Fruit fly (Drosophila melanogaster) whole organism, embryonic: Measurements from ENCODE around the gene ss.
A peak's percentile ranks its signal among the peaks of the same experiment; 100 is the strongest.

ENCODE experiments used
- Aef1 ChIP-seq: fragments of 200-800 bp; sonication (Bioruptor generic); IDR thresholded peaks from 3 replicates; pipeline ENCODE4 v1.3.6; 2022; ENCODE audit warnings: missing biosample characterization, missing genetic modification characterization
- Blimp-1 ChIP-seq: fragments of 200-800 bp; sonication (Bioruptor generic); optimal IDR thresholded peaks from 3 replicates; lab custom pipeline; 2018; ENCODE audit warnings: missing biosample characterization, missing genetic modification characterization, mild to moderate bottlenecking, moderate library complexity, missing genetic modification reagents
- Bteb2 ChIP-seq: fragments of 200-800 bp; sonication (Bioruptor generic); optimal IDR thresholded peaks from 2 replicates; lab custom pipeline; 2016; ENCODE audit warnings: missing biosample characterization, missing genetic modification characterization
- C15 ChIP-seq: fragments of 200-800 bp; sonication (Bioruptor generic); IDR thresholded peaks from 3 replicates; pipeline ENCODE4 v1.3.6; 2022; ENCODE audit warnings: missing biosample characterization, missing genetic modification characterization
- CG11456 ChIP-seq: fragments of 200-800 bp; sonication (Bioruptor generic); IDR thresholded peaks from 3 replicates; pipeline ENCODE4 v1.3.6; 2022; ENCODE audit warnings: missing biosample characterization, missing genetic modification characterization
- CG11695 ChIP-seq: fragments of 200-800 bp; sonication (Bioruptor generic); IDR thresholded peaks from 3 replicates; pipeline ENCODE4 v1.3.6; 2022; ENCODE audit warnings: missing biosample characterization, missing genetic modification characterization
- CG12104 ChIP-seq: fragments of 200-800 bp; sonication (Bioruptor generic); optimal IDR thresholded peaks from 3 replicates; lab custom pipeline; 2016; ENCODE audit warnings: missing biosample characterization, missing genetic modification characterization
- CG12155 ChIP-seq: fragments of 200-800 bp; sonication (Bioruptor generic); optimal IDR thresholded peaks from 3 replicates; lab custom pipeline; 2016; ENCODE audit warnings: missing biosample characterization, missing genetic modification characterization
- CG13287 ChIP-seq: fragments of 200-800 bp; sonication (Bioruptor generic); IDR thresholded peaks from 2 replicates; pipeline ENCODE4 v1.3.6; 2022; ENCODE audit warnings: missing biosample characterization, missing genetic modification characterization; ENCODE audit not compliant: partially characterized antibody
- CG15011 ChIP-seq: fragments of 200-800 bp; sonication (Bioruptor generic); optimal IDR thresholded peaks from 3 replicates; lab custom pipeline; 2018; ENCODE audit warnings: missing biosample characterization, mild to moderate bottlenecking, missing genetic modification characterization
- CG16813 ChIP-seq: fragments of 200-800 bp; sonication (Bioruptor generic); IDR thresholded peaks from 3 replicates; pipeline ENCODE4 v1.3.6; 2022; ENCODE audit warnings: missing biosample characterization, missing genetic modification characterization; ENCODE audit not compliant: partially characterized antibody
- CG17186 ChIP-seq: fragments of 200-800 bp; sonication (Bioruptor generic); optimal IDR thresholded peaks from 3 replicates; lab custom pipeline; 2017; ENCODE audit warnings: missing biosample characterization, missing genetic modification reagents, missing genetic modification characterization
- CG2875 ChIP-seq: fragments of 200-800 bp; sonication (Bioruptor generic); optimal IDR thresholded peaks from 2 replicates; lab custom pipeline; 2017; ENCODE audit warnings: missing biosample characterization, mild to moderate bottlenecking, missing genetic modification characterization, missing genetic modification reagents
- CG32772 ChIP-seq: fragments of 200-800 bp; sonication (Bioruptor generic); IDR thresholded peaks from 2 replicates; pipeline ENCODE4 v1.3.6; 2022; ENCODE audit warnings: missing biosample characterization, missing genetic modification characterization
- CG3281 ChIP-seq: fragments of 200-800 bp; sonication (Bioruptor generic); optimal IDR thresholded peaks from 3 replicates; lab custom pipeline; 2017; ENCODE audit warnings: missing biosample characterization, mild to moderate bottlenecking, missing genetic modification characterization
- CG33213 ChIP-seq: fragments of 200-800 bp; sonication (Bioruptor generic); optimal IDR thresholded peaks from 3 replicates; lab custom pipeline; 2016; ENCODE audit warnings: missing biosample characterization, missing genetic modification characterization
- CG33557 ChIP-seq: fragments of 200-800 bp; sonication (Bioruptor generic); optimal IDR thresholded peaks from 2 replicates; lab custom pipeline; 2019; ENCODE audit warnings: missing biosample characterization, mild to moderate bottlenecking, missing genetic modification characterization, moderate library complexity
- CG4617 ChIP-seq: fragments of 200-800 bp; sonication (Bioruptor generic); optimal IDR thresholded peaks from 3 replicates; lab custom pipeline; 2016; ENCODE audit warnings: missing biosample characterization, missing genetic modification characterization, borderline replicate concordance
- CG4854 ChIP-seq: fragments of 200-800 bp; sonication (Bioruptor generic); optimal IDR thresholded peaks from 2 replicates; lab custom pipeline; 2016; ENCODE audit warnings: missing biosample characterization, missing genetic modification characterization, inconsistent platforms
- CG9437 ChIP-seq: fragments of 200-800 bp; sonication (Bioruptor generic); optimal IDR thresholded peaks from 2 replicates; lab custom pipeline; 2018; ENCODE audit warnings: missing biosample characterization, mild to moderate bottlenecking, missing genetic modification characterization
- Doc2 ChIP-seq: fragments of 200-800 bp; sonication (Bioruptor generic); IDR thresholded peaks from 2 replicates; pipeline ENCODE4 v1.3.6; 2022; ENCODE audit warnings: missing biosample characterization, missing genetic modification characterization
- E2f2 ChIP-seq: fragments of 200-800 bp; sonication (Bioruptor generic); IDR thresholded peaks from 2 replicates; pipeline ENCODE4 v1.3.6; 2022; ENCODE audit warnings: missing biosample characterization, missing genetic modification characterization
- HHEX ChIP-seq: fragments of 200-800 bp; sonication (Bioruptor generic); optimal IDR thresholded peaks from 3 replicates; lab custom pipeline; 2017; ENCODE audit warnings: missing biosample characterization, mild to moderate bottlenecking, missing genetic modification characterization, missing genetic modification reagents
- HLH3B ChIP-seq: fragments of 200-800 bp; sonication (Bioruptor generic); IDR thresholded peaks from 2 replicates; pipeline ENCODE4 v1.3.6; 2022; ENCODE audit warnings: missing biosample characterization, missing genetic modification characterization
- Kr ChIP-seq: fragments of 200-800 bp; sonication (Bioruptor generic); optimal IDR thresholded peaks from 2 replicates; lab custom pipeline; 2017; ENCODE audit warnings: missing biosample characterization, mild to moderate bottlenecking, missing genetic modification characterization
- Med ChIP-seq: fragments of 200-800 bp; sonication (Bioruptor generic); peaks from one replicate; lab custom pipeline; 2016; ENCODE audit warnings: missing biosample characterization, missing genetic modification characterization, mild to moderate bottlenecking, inconsistent platforms, moderate library complexity
- NC2β ChIP-seq: fragments of 200-800 bp; sonication (Bioruptor generic); optimal IDR thresholded peaks from 2 replicates; lab custom pipeline; 2016; ENCODE audit warnings: missing biosample characterization, missing genetic modification characterization
- NK7.1 ChIP-seq: fragments of 200-800 bp; sonication (Bioruptor generic); optimal IDR thresholded peaks from 3 replicates; lab custom pipeline; 2016; ENCODE audit warnings: missing biosample characterization, missing genetic modification characterization
- Pdp1 ChIP-seq, 2 experiments: fragments of 200-800 bp; sonication (Bioruptor generic); optimal IDR thresholded peaks; 3 replicates each; lab custom pipeline; 2016; ENCODE audit warnings: missing biosample characterization in 2 of 2, missing genetic modification characterization in 2 of 2, mild to moderate bottlenecking in 1 of 2, moderate library complexity in 1 of 2
- Ravus ChIP-seq: fragments of 200-800 bp; sonication (Bioruptor generic); IDR thresholded peaks from 2 replicates; pipeline ENCODE4 v1.3.6; 2022; ENCODE audit warnings: missing biosample characterization, missing genetic modification characterization
- ap ChIP-seq: fragments of 200-800 bp; sonication (Bioruptor generic); IDR thresholded peaks from 2 replicates; pipeline ENCODE4 v1.3.6; 2022; ENCODE audit warnings: missing biosample characterization, missing genetic modification characterization
- ara ChIP-seq: fragments of 200-800 bp; sonication (Bioruptor generic); IDR thresholded peaks from 2 replicates; pipeline ENCODE4 v1.3.6; 2022; ENCODE audit warnings: missing biosample characterization, missing genetic modification characterization
- cato ChIP-seq: fragments of 200-800 bp; sonication (Bioruptor generic); optimal IDR thresholded peaks from 2 replicates; lab custom pipeline; 2016; ENCODE audit warnings: missing biosample characterization, missing genetic modification characterization, borderline replicate concordance
- ci ChIP-seq: fragments of 200-800 bp; sonication (Bioruptor generic); IDR thresholded peaks from 3 replicates; pipeline ENCODE4 v1.3.6; 2022; ENCODE audit warnings: missing biosample characterization, missing genetic modification characterization
- dimm ChIP-seq: fragments of 200-800 bp; sonication (Bioruptor generic); IDR thresholded peaks from 2 replicates; pipeline ENCODE4 v1.3.6; 2022; ENCODE audit warnings: missing biosample characterization, missing genetic modification characterization
- disco-r ChIP-seq: fragments of 200-800 bp; sonication (Bioruptor generic); optimal IDR thresholded peaks from 2 replicates; lab custom pipeline; 2016; ENCODE audit warnings: missing biosample characterization, missing genetic modification characterization
- dmrt11E ChIP-seq: fragments of 200-800 bp; sonication (Bioruptor generic); optimal IDR thresholded peaks from 3 replicates; lab custom pipeline; 2018; ENCODE audit warnings: missing biosample characterization, mild to moderate bottlenecking, missing genetic modification characterization, moderate library complexity
- eve ChIP-seq, 2 experiments: fragments of >200 bp; optimal IDR thresholded peaks; 2 replicates each; lab custom pipeline; 2017; ENCODE audit warnings: missing biosample characterization in 2 of 2, missing genetic modification characterization in 2 of 2
- fd96Cb ChIP-seq: fragments of 200-800 bp; sonication (Bioruptor generic); optimal IDR thresholded peaks from 2 replicates; lab custom pipeline; 2018; ENCODE audit warnings: missing biosample characterization, mild to moderate bottlenecking, missing genetic modification characterization, moderate library complexity
- gsb ChIP-seq: fragments of 200-800 bp; sonication (Bioruptor generic); IDR thresholded peaks from 2 replicates; pipeline ENCODE4 v1.3.6; 2022; ENCODE audit warnings: missing biosample characterization, missing genetic modification characterization
- gt ChIP-seq: fragments of 200-800 bp; sonication (Bioruptor generic); IDR thresholded peaks from 2 replicates; pipeline ENCODE4 v1.3.6; 2022; ENCODE audit warnings: missing biosample characterization, missing genetic modification characterization
- lab ChIP-seq: fragments of 200-800 bp; sonication (Bioruptor generic); optimal IDR thresholded peaks from 3 replicates; lab custom pipeline; 2017; ENCODE audit warnings: missing biosample characterization, missing genetic modification characterization, mild to moderate bottlenecking, moderate library complexity, missing genetic modification reagents
- nom ChIP-seq: fragments of 200-800 bp; sonication (Bioruptor generic); optimal IDR thresholded peaks from 2 replicates; lab custom pipeline; 2017; ENCODE audit warnings: missing biosample characterization, missing genetic modification characterization, mild to moderate bottlenecking, moderate library complexity, missing genetic modification reagents
- prd ChIP-seq, 3 experiments: fragments of >200 bp in 2 of 3; fragments of 200-800 bp in 1 of 3; sonication (Bioruptor generic) in 1 of 3; optimal IDR thresholded peaks in 2 of 3; IDR thresholded peaks in 1 of 3; 2 replicates in 2 of 3; 3 replicates in 1 of 3; pipeline versions ENCODE4 v1.3.6 to Lab custom; 2017 to 2022; ENCODE audit warnings: missing biosample characterization in 1 of 3, missing genetic modification characterization in 1 of 3
- seq ChIP-seq: fragments of 200-800 bp; sonication (Bioruptor generic); IDR thresholded peaks from 2 replicates; pipeline ENCODE4 v1.3.6; 2022; ENCODE audit warnings: missing biosample characterization, missing genetic modification characterization
- slbo ChIP-seq: fragments of 200-800 bp; sonication (Bioruptor generic); IDR thresholded peaks from 2 replicates; pipeline ENCODE4 v1.3.6; 2022; ENCODE audit warnings: missing biosample characterization, missing genetic modification characterization
- sqz ChIP-seq: fragments of 200-800 bp; sonication (Bioruptor generic); optimal IDR thresholded peaks from 3 replicates; lab custom pipeline; 2018; ENCODE audit warnings: missing biosample characterization, mild to moderate bottlenecking, missing genetic modification characterization
- tgo ChIP-seq: fragments of 200-800 bp; sonication (Bioruptor generic); IDR thresholded peaks from 3 replicates; pipeline ENCODE4 v1.3.6; 2022; ENCODE audit warnings: missing biosample characterization, missing genetic modification characterization
- tin ChIP-seq: fragments of 200-800 bp; sonication (Bioruptor generic); optimal IDR thresholded peaks from 3 replicates; lab custom pipeline; 2016; ENCODE audit warnings: missing biosample characterization, missing genetic modification characterization
- vfl ChIP-seq: fragments of 200-800 bp; sonication (Bioruptor generic); optimal IDR thresholded peaks from 2 replicates; lab custom pipeline; 2016; ENCODE audit warnings: missing biosample characterization, missing genetic modification characterization

ss gene

DNA sequence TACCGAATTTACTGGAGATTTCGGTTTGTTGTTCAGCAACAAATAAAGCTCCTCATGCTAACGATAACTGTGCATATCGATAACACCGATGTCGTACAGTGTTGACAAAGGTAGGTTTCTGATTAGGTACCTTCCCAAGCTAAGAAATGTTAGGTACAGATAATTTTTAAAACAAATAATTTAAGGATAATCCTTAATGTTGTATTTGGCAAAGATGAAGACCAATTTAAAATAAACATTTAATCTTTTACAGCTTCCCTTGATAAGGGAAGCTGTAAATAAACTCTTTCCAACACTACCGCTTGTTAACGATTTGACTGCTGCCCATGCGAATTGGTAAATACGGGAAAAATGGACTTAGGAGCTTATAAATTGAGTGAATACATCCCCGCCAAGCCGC lies 39.4 kb upstream of the ss start, which contains the start of the genes Ttc1 and CG14882:
TSS of gene Ttc1 (minus strand) at position 71 of the 400 bp plus-strand sequence.
TSS of gene CG14882 (plus strand) at position 271 of the 400 bp plus-strand sequence.
- peak; percentile 59 for TF ChIP-seq NC2β (GFP tag; lab: Kevin White, UChicago)
- TF ChIP-seq cato (GFP tag; lab: Kevin White, UChicago), result peak; percentile 82
- no peak for TF ChIP-seq CG17186 (GFP tag; lab: Kevin White, UChicago)
- TF ChIP-seq HLH3B (GFP tag; lab: Robert Waterston, UW), result peak; percentile 77
- peak; percentile 97 for TF ChIP-seq Med (GFP tag; lab: Kevin White, UChicago)
- TF ChIP-seq NK7.1 (GFP tag; lab: Kevin White, UChicago), result peak; percentile 36
- peak; percentile 35; the same call in 1 of the 2 replicates for TF ChIP-seq Ravus (GFP tag; lab: Robert Waterston, UW)
- TF ChIP-seq Pdp1 (GFP tag; optimal IDR thresholded peaks at IDR 0.05; lab: Kevin White, UChicago), result peak; percentile 87 to 90
- peak; percentile 30 for TF ChIP-seq nom (GFP tag; lab: Kevin White, UChicago)
- TF ChIP-seq slbo (GFP tag; lab: Robert Waterston, UW), result peak; percentile 95
- peak; percentile 76 for TF ChIP-seq Aef1 (GFP tag; lab: Robert Waterston, UW)
- peak; percentile 71 for TF ChIP-seq CG13287 (GFP tag; lab: Robert Waterston, UW)
- TF ChIP-seq tin (GFP tag; lab: Kevin White, UChicago), result peak; percentile 67
- TF ChIP-seq CG4854 (GFP tag; lab: Kevin White, UChicago), result peak; percentile 66
- peak; percentile 69 for TF ChIP-seq CG4617 (GFP tag; lab: Kevin White, UChicago)
- peak; percentile 66 for TF ChIP-seq CG33557 (GFP tag; lab: Kevin White, UChicago)
- TF ChIP-seq ara (GFP tag; lab: Robert Waterston, UW), result peak; percentile 66
- peak; percentile 72 for TF ChIP-seq CG32772 (GFP tag; lab: Robert Waterston, UW)
- no peak; the same call in 2 of the 3 replicates for TF ChIP-seq C15
- peak; percentile 81 for TF ChIP-seq dmrt11E (tag; lab: Kevin White, UChicago)
- no peak for TF ChIP-seq prd (optimal IDR thresholded peaks at IDR 0.05; lab: Kevin White, UChicago)
- peak; percentile 84 for TF ChIP-seq prd (GFP tag; IDR thresholded peaks at IDR 0.05; lab: Robert Waterston, UW)
- TF ChIP-seq tgo (GFP tag; lab: Robert Waterston, UW), result peak; percentile 93
- peak; percentile 92 for TF ChIP-seq Bteb2 (GFP tag; lab: Kevin White, UChicago)
- peak; percentile 63 for TF ChIP-seq CG2875 (GFP tag; lab: Kevin White, UChicago)
- peak; percentile 80 for TF ChIP-seq E2f2 (GFP tag; lab: Robert Waterston, UW)
- TF ChIP-seq CG11456 (GFP tag; lab: Robert Waterston, UW), result peak; percentile 84
- no peak for TF ChIP-seq lab
- TF ChIP-seq CG15011 (GFP tag; lab: Kevin White, UChicago), result no peak
- peak; percentile 95 for TF ChIP-seq ci
- TF ChIP-seq eve (GFP tag; optimal IDR thresholded peaks at IDR 0.05; lab: Kevin White, UChicago), result no peak
- TF ChIP-seq Kr, result no peak
- no peak; the same call in 1 of the 2 replicates for TF ChIP-seq gt (GFP tag; lab: Robert Waterston, UW)
- TF ChIP-seq CG12155, result peak; percentile 84
- peak; percentile 68 for TF ChIP-seq disco-r (GFP tag; lab: Kevin White, UChicago)
- TF ChIP-seq fd96Cb (tag; lab: Kevin White, UChicago), result peak; percentile 51
- peak; percentile 85 for TF ChIP-seq dimm (GFP tag; lab: Robert Waterston, UW)
- TF ChIP-seq ap (GFP tag; lab: Robert Waterston, UW), result peak; percentile 89
- peak; percentile 78 for TF ChIP-seq CG33213
- peak; percentile 73 for TF ChIP-seq CG3281 (GFP tag; lab: Kevin White, UChicago)
- peak; percentile 91 for TF ChIP-seq seq (GFP tag; lab: Robert Waterston, UW)
- peak; percentile 43; the same call in 2 of the 3 replicates for TF ChIP-seq CG16813 (GFP tag; lab: Robert Waterston, UW)
- peak; percentile 74 for TF ChIP-seq CG9437 (GFP tag; lab: Kevin White, UChicago)
- peak; percentile 64 for TF ChIP-seq Blimp-1 (GFP tag; lab: Kevin White, UChicago)
- TF ChIP-seq gsb (GFP tag; lab: Robert Waterston, UW), result peak; percentile 74
- TF ChIP-seq HHEX (GFP tag; lab: Kevin White, UChicago), result peak; percentile 75
- no peak for TF ChIP-seq sqz (GFP tag; lab: Kevin White, UChicago)
- TF ChIP-seq CG11695 (GFP tag; lab: Robert Waterston, UW), result peak; percentile 86
- TF ChIP-seq vfl, result peak; percentile 84
- TF ChIP-seq CG12104 (GFP tag; lab: Kevin White, UChicago), result peak; percentile 63
- TF ChIP-seq Doc2 (GFP tag; lab: Robert Waterston, UW), result peak; percentile 25; the same call in 1 of the 2 replicates
